Worm (Caenorhabditis elegans) whole organism, mixed stage, embryonic: ENCODE measurements around the gene fis-1.

ENCODE experiments used
- M03D4.4 ChIP-seq: sonication (generic microtip); optimal IDR thresholded peaks from 2 replicates; lab custom pipeline; 2017; ENCODE audit warnings: mild to moderate bottlenecking, missing genetic modification characterization, missing compliant biosample characterization
- bed-3 ChIP-seq: fragments of 200-800 bp; sonication (Bioruptor generic); optimal IDR thresholded peaks from 3 replicates; lab custom pipeline; 2018; ENCODE audit warnings: mild to moderate bottlenecking, missing genetic modification characterization, moderate library complexity, missing compliant biosample characterization
- blmp-1 ChIP-seq: fragments of 150-350 bp; optimal IDR thresholded peaks from 2 replicates; lab custom pipeline; 2014; ENCODE audit warnings: missing biosample characterization, missing genetic modification characterization
- ceh-39 ChIP-seq: fragments of 150-350 bp; optimal IDR thresholded peaks from 2 replicates; lab custom pipeline; 2014; ENCODE audit warnings: missing biosample characterization, missing genetic modification characterization
- ceh-43 ChIP-seq: fragments of 200-800 bp; sonication (Bioruptor generic); optimal IDR thresholded peaks from 2 replicates; lab custom pipeline; 2018; ENCODE audit warnings: mild to moderate bottlenecking, missing genetic modification characterization, moderate library complexity, missing compliant biosample characterization
- ceh-83 ChIP-seq: fragments of 200-800 bp; sonication (Bioruptor generic); optimal IDR thresholded peaks from 2 replicates; lab custom pipeline; 2018; ENCODE audit warnings: mild to moderate bottlenecking, missing genetic modification characterization, missing compliant biosample characterization
- ces-1 ChIP-seq: fragments of 150-350 bp; optimal IDR thresholded peaks from 2 replicates; lab custom pipeline; 2014; ENCODE audit warnings: missing biosample characterization, missing genetic modification reagents, missing genetic modification characterization
- cnd-1 ChIP-seq: fragments of 200-800 bp; sonication (Bioruptor generic); optimal IDR thresholded peaks from 2 replicates; lab custom pipeline; 2018; ENCODE audit warnings: mild to moderate bottlenecking, missing genetic modification characterization, missing compliant biosample characterization
- drap-1 ChIP-seq: fragments of 200-800 bp; sonication (Bioruptor generic); optimal IDR thresholded peaks from 3 replicates; lab custom pipeline; 2018; ENCODE audit warnings: mild to moderate bottlenecking, missing genetic modification characterization, missing compliant biosample characterization
- elt-1 ChIP-seq: sonication (generic microtip); optimal IDR thresholded peaks from 2 replicates; lab custom pipeline; 2017; ENCODE audit warnings: missing genetic modification characterization, mild to moderate bottlenecking, missing compliant biosample characterization, antibody characterized with exemption, moderate library complexity, borderline replicate concordance; ENCODE audit not compliant: insufficient read depth
- elt-3 ChIP-seq: fragments of 150-350 bp; optimal IDR thresholded peaks from 2 replicates; lab custom pipeline; 2014; ENCODE audit warnings: missing biosample characterization, missing genetic modification characterization
- ham-2 ChIP-seq: fragments of 200-800 bp; sonication (Bioruptor generic); optimal IDR thresholded peaks from 2 replicates; lab custom pipeline; 2018; ENCODE audit warnings: mild to moderate bottlenecking, missing genetic modification characterization, missing compliant biosample characterization
- hlh-1 ChIP-seq: fragments of 150-350 bp; optimal IDR thresholded peaks from 2 replicates; lab custom pipeline; 2014; ENCODE audit warnings: missing biosample characterization, missing genetic modification reagents, missing genetic modification characterization
- lin-13 ChIP-seq: fragments of 150-350 bp; optimal IDR thresholded peaks from 2 replicates; lab custom pipeline; 2014; ENCODE audit warnings: missing biosample characterization, missing genetic modification characterization
- mab-5 ChIP-seq: fragments of 150-350 bp; optimal IDR thresholded peaks from 2 replicates; lab custom pipeline; 2014; ENCODE audit warnings: missing biosample characterization, missing genetic modification characterization
- nhr-12 ChIP-seq: fragments of 150-350 bp; optimal IDR thresholded peaks from 2 replicates; lab custom pipeline; 2014; ENCODE audit warnings: missing biosample characterization, missing genetic modification characterization
- nhr-2 ChIP-seq: fragments of 150-350 bp; optimal IDR thresholded peaks from 2 replicates; lab custom pipeline; 2014; ENCODE audit warnings: missing biosample characterization, missing genetic modification characterization
- nhr-237 ChIP-seq: fragments of 150-350 bp; optimal IDR thresholded peaks from 2 replicates; lab custom pipeline; 2014; ENCODE audit warnings: missing biosample characterization, missing genetic modification characterization
- nhr-76 ChIP-seq: sonication (generic microtip); optimal IDR thresholded peaks from 2 replicates; lab custom pipeline; 2017; ENCODE audit warnings: missing biosample characterization, missing genetic modification characterization
- pha-4 ChIP-seq: fragments of 150-350 bp; optimal IDR thresholded peaks from 2 replicates; lab custom pipeline; 2018; ENCODE audit warnings: missing biosample characterization, missing genetic modification reagents, missing genetic modification characterization
- snpc-4 ChIP-seq: fragments of 150-350 bp; optimal IDR thresholded peaks from 2 replicates; lab custom pipeline; 2014; ENCODE audit warnings: missing biosample characterization, missing genetic modification characterization
- unc-120 ChIP-seq: sonication (generic microtip); optimal IDR thresholded peaks from 2 replicates; lab custom pipeline; 2017; ENCODE audit warnings: missing genetic modification characterization, missing compliant biosample characterization; ENCODE audit not compliant: poor library complexity, severe bottlenecking
- unc-62 ChIP-seq: fragments of 150-350 bp; optimal IDR thresholded peaks from 2 replicates; lab custom pipeline; 2014; ENCODE audit warnings: missing biosample characterization, missing genetic modification reagents, missing genetic modification characterization
- zip-8 ChIP-seq: fragments of 150-350 bp; optimal IDR thresholded peaks from 2 replicates; lab custom pipeline; 2014; ENCODE audit warnings: missing biosample characterization, missing genetic modification characterization
- ztf-11 ChIP-seq: fragments of 150-350 bp; optimal IDR thresholded peaks from 2 replicates; lab custom pipeline; 2014; ENCODE audit warnings: missing biosample characterization, missing genetic modification characterization

fis-1 gene

DNA sequence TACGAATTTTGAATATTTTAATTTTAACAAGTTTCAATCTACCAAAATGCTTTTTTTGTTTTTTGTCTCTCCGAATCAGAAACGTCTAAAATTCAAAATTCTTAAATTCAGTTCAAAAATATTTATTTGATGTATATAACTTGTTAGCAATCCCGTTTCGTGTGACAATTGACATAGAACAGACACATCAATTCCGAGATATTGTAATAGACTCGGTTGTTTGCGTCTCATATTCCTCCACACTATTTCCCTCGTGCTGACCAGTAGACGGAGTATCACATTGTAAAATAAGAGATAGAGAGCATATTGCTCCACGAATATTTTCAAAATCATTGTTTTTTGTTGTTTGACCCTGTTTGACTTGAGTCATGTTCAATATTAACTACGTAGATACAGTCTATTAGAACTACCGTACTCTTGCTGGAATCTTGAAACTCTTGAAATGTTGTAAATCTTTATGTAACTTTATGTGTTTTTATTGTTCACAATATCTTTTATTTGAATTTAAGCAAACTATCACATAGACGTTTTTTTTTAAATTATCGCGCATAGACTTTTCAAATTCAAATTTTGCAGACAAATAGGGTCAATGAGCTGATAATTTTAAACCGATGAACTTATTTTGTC is 33.8 kb downstream of the fis-1 start, which contains the start of gene T13C2.3:
Gene T13C2.3, plus strand, starts transcription at position 577 of the 627 bp plus-strand sequence.
- peak; percentile 51 for TF ChIP-seq unc-62
- TF ChIP-seq hlh-1, result peak; percentile 66
- no peak for TF ChIP-seq elt-1 (tag; lab: Kevin White, UChicago)

DNA sequence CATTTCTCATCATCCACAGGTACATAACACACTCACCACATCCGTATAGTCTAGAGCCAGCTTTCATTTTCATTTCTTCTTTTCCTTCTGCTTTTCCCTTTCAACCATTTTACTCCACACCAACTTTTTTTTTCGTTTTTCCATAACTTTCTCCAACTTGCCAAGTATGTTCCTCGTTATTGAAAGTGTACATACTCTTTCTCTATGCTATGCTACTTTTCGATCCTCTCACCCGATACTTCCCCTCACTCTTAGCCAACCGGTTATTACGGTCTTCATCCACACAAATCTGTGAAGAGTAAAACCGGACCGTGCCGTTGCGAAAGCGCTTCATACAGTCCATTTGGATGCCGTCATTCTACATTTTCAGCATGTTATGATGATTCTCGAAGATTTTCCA is 36.9 kb downstream of the fis-1 start, which contains the start of gene T13C2.2:
Gene T13C2.2, plus strand, starts transcription at position 301 of the 400 bp plus-strand sequence.
- TF ChIP-seq ham-2 (no peak), ceh-39 (tag; lab: Kevin White, UChicago) (no peak), bed-3 (GFP tag; lab: Kevin White, UChicago) (no peak), lin-13 (no peak), nhr-237 (tag; lab: Kevin White, UChicago) (no peak), ztf-11 (tag; lab: Kevin White, UChicago) (no peak), hlh-1 (no peak), ces-1 (GFP tag; lab: Kevin White, UChicago) (no peak), zip-8 (tag; lab: Kevin White, UChicago) (no peak), unc-120 (no peak), ceh-83 (no peak), pha-4 (tag; lab: Kevin White, UChicago) (no peak), elt-3 (no peak), ceh-43 (GFP tag; lab: Kevin White, UChicago) (no peak), blmp-1 (no peak), M03D4.4 (tag; lab: Kevin White, UChicago) (no peak), nhr-12 (tag; lab: Kevin White, UChicago) (no peak), snpc-4 (tag; lab: Kevin White, UChicago) (no peak), unc-62 (no peak)

DNA sequence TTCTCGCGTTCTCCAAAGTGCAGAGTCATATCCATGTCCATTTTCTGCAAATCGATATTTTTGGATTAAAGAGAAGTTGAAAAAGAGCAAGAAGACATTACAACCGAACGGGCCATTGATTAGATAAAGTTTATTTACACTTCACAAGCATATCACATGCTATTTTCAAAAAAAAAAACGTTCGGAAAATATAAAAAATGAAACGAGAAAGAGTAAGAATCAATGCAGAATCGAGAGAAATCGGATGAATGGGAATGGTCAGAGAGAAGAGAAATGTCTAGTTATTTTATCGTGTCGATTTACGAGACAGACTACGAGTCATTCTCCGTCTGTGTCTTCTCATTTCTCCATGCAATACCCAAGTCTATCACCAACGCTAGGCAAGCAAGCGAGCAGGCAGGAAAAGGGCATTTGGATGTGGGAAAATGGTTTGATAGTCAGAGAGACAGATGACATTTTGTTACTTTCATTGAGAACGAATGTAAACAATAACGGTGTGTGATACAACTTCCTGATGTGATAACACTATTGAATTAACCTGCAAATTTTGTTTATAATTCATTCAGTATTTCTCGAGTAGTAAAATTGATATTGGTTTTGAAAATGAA is 45.2 kb downstream of the fis-1 start, which contains the start of gene F31E8.4:
Gene F31E8.4, minus strand, starts transcription at position 51 of the 608 bp plus-strand sequence.
- no peak for TF ChIP-seq drap-1 (GFP tag; lab: Kevin White, UChicago)
- TF ChIP-seq snpc-4 (tag; lab: Kevin White, UChicago), result no peak
- no peak for TF ChIP-seq cnd-1 (tag; lab: Kevin White, UChicago)
- no peak for TF ChIP-seq ceh-39 (tag; lab: Kevin White, UChicago)
- no peak for TF ChIP-seq blmp-1
- TF ChIP-seq, all 35 proteins: peak for 0

- TF ChIP-seq nhr-2 (tag; lab: Kevin White, UChicago) (peak; percentile 53), cnd-1 (tag; lab: Kevin White, UChicago) (no peak)
Observed at ce11 chrII:6801262-6801661, 46.3 kb downstream of the fis-1 start.

DNA sequence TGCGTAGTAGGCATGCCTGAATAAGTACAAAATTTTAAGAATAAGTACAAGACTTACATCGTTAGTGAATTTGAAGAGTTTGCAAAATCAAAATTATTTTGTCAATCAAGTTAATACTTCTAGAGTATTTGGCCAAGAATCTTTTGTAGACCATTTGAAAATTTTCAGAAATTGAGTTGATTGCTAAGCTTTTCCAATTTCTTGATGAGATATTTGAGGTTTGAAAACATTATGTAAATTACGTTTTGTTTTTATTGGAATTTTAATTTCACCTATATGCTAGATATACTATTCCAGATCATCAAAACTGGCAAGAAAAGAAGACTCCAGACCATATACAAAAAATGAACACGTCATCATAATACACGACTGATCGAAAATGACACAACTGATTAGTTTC is 48.0 kb downstream of the fis-1 start, which contains the start of gene tab-1:
Gene tab-1, plus strand, starts transcription at position 301 of the 400 bp plus-strand sequence.
- no peak for TF ChIP-seq zip-8 (tag; lab: Kevin White, UChicago)
- no peak for TF ChIP-seq unc-120
- no peak for TF ChIP-seq nhr-76
- TF ChIP-seq ztf-11 (tag; lab: Kevin White, UChicago), result no peak
- no peak for TF ChIP-seq pha-4 (tag; lab: Kevin White, UChicago)
- TF ChIP-seq ceh-43 (GFP tag; lab: Kevin White, UChicago), result no peak
- TF ChIP-seq ces-1 (GFP tag; lab: Kevin White, UChicago), result no peak
- no peak for TF ChIP-seq mab-5 (tag; lab: Kevin White, UChicago)
